Fruit fly (Drosophila melanogaster) whole organism, embryonic: ENCODE data around the gene Sym.

ENCODE experiments used
- Bteb2 ChIP-seq: fragments of 200-800 bp; sonication (Bioruptor generic); optimal IDR thresholded peaks from 2 replicates; lab custom pipeline; 2016; ENCODE audit warnings: missing biosample characterization, missing genetic modification characterization
- CG10147 ChIP-seq: fragments of 200-800 bp; sonication (Bioruptor generic); optimal IDR thresholded peaks from 2 replicates; lab custom pipeline; 2019; ENCODE audit warnings: missing biosample characterization, mild to moderate bottlenecking, missing genetic modification characterization, moderate library complexity
- CG11696 ChIP-seq: fragments of 200-800 bp; sonication (Bioruptor generic); IDR thresholded peaks from 2 replicates; pipeline ENCODE4 v1.3.6; 2022; ENCODE audit warnings: missing biosample characterization, missing genetic modification characterization
- CG12071 ChIP-seq: fragments of 200-800 bp; sonication (Bioruptor generic); optimal IDR thresholded peaks from 3 replicates; lab custom pipeline; 2018; ENCODE audit warnings: missing biosample characterization, mild to moderate bottlenecking, missing genetic modification characterization
- CG13123 ChIP-seq: fragments of 200-800 bp; sonication (Bioruptor generic); optimal IDR thresholded peaks from 2 replicates; lab custom pipeline; 2016; ENCODE audit warnings: missing biosample characterization, missing genetic modification characterization
- CG15601 ChIP-seq: fragments of 200-800 bp; sonication (Bioruptor generic); optimal IDR thresholded peaks from 3 replicates; lab custom pipeline; 2019; ENCODE audit warnings: missing biosample characterization, mild to moderate bottlenecking, missing genetic modification characterization, moderate library complexity
- CG16863 ChIP-seq: fragments of 200-800 bp; sonication (Bioruptor generic); optimal IDR thresholded peaks from 3 replicates; lab custom pipeline; 2016; ENCODE audit warnings: missing biosample characterization, missing genetic modification characterization
- CG17568 ChIP-seq: fragments of 200-800 bp; sonication (Bioruptor generic); optimal IDR thresholded peaks from 2 replicates; lab custom pipeline; 2018; ENCODE audit warnings: missing biosample characterization, mild to moderate bottlenecking, missing genetic modification characterization, moderate library complexity
- CG30431 ChIP-seq: fragments of 200-800 bp; sonication (Bioruptor generic); optimal IDR thresholded peaks from 2 replicates; lab custom pipeline; 2017; ENCODE audit warnings: missing biosample characterization, missing genetic modification characterization
- CG7271 ChIP-seq: fragments of 200-800 bp; sonication (Bioruptor generic); optimal IDR thresholded peaks from 2 replicates; lab custom pipeline; 2018; ENCODE audit warnings: missing biosample characterization, mild to moderate bottlenecking, missing genetic modification characterization, moderate library complexity
- CG7745 ChIP-seq: fragments of 200-800 bp; sonication (Bioruptor generic); optimal IDR thresholded peaks from 2 replicates; lab custom pipeline; 2018; ENCODE audit warnings: missing biosample characterization, mild to moderate bottlenecking, missing genetic modification characterization, moderate library complexity
- CG8765 ChIP-seq: fragments of 200-800 bp; sonication (Bioruptor generic); IDR thresholded peaks from 2 replicates; pipeline ENCODE4 v1.3.6; 2022; ENCODE audit warnings: missing biosample characterization, missing genetic modification characterization
- Camta ChIP-seq: fragments of 200-800 bp; sonication (Bioruptor generic); optimal IDR thresholded peaks from 2 replicates; lab custom pipeline; 2016; ENCODE audit warnings: missing biosample characterization, missing genetic modification characterization
- CoRest ChIP-seq: fragments of 200-800 bp; sonication (Bioruptor generic); optimal IDR thresholded peaks from 3 replicates; lab custom pipeline; 2018; ENCODE audit warnings: missing biosample characterization, mild to moderate bottlenecking, missing genetic modification characterization, moderate library complexity
- Dll ChIP-seq: fragments of 200-800 bp; sonication (Bioruptor generic); IDR thresholded peaks from 4 replicates; pipeline ENCODE4 v1.3.6; 2022; ENCODE audit warnings: missing biosample characterization, missing genetic modification characterization; ENCODE audit not compliant: partially characterized antibody
- Fer1 ChIP-seq: fragments of 200-800 bp; sonication (Bioruptor generic); optimal IDR thresholded peaks from 2 replicates; lab custom pipeline; 2017; ENCODE audit warnings: missing biosample characterization, mild to moderate bottlenecking, missing genetic modification characterization
- Gug ChIP-seq: fragments of 200-800 bp; sonication (Bioruptor generic); IDR thresholded peaks from 4 replicates; pipeline ENCODE4 v1.3.6; 2022; ENCODE audit warnings: missing biosample characterization, missing genetic modification characterization
- HLH54F ChIP-seq: fragments of 200-800 bp; sonication (Bioruptor generic); optimal IDR thresholded peaks from 3 replicates; lab custom pipeline; 2016; ENCODE audit warnings: missing biosample characterization, missing genetic modification characterization
- HmgZ ChIP-seq: fragments of 200-800 bp; sonication (Bioruptor generic); optimal IDR thresholded peaks from 2 replicates; lab custom pipeline; 2018; ENCODE audit warnings: missing biosample characterization, mild to moderate bottlenecking, missing genetic modification characterization
- Hr51 ChIP-seq, 2 experiments: fragments of 200-800 bp; sonication (Bioruptor generic); optimal IDR thresholded peaks; 2 replicates in 1 of 2; 3 replicates in 1 of 2; lab custom pipeline; 2016 to 2018; ENCODE audit warnings: missing biosample characterization in 2 of 2, missing genetic modification characterization in 2 of 2, mild to moderate bottlenecking in 1 of 2, moderate library complexity in 1 of 2
- MBD-R2 ChIP-seq: fragments of 200-800 bp; sonication (Bioruptor generic); IDR thresholded peaks from 2 replicates; pipeline ENCODE4 v1.3.6; 2022; ENCODE audit warnings: missing biosample characterization, missing genetic modification characterization
- NC2β ChIP-seq: fragments of 200-800 bp; sonication (Bioruptor generic); optimal IDR thresholded peaks from 2 replicates; lab custom pipeline; 2016; ENCODE audit warnings: missing biosample characterization, missing genetic modification characterization
- Neu2 ChIP-seq: fragments of 200-800 bp; sonication (Bioruptor generic); optimal IDR thresholded peaks from 3 replicates; lab custom pipeline; 2016; ENCODE audit warnings: missing biosample characterization, missing genetic modification characterization, borderline replicate concordance
- Oli ChIP-seq: fragments of 200-800 bp; sonication (Bioruptor generic); optimal IDR thresholded peaks from 2 replicates; lab custom pipeline; 2018; ENCODE audit warnings: missing biosample characterization, mild to moderate bottlenecking, missing genetic modification characterization, moderate library complexity
- Six4 ChIP-seq: fragments of 200-800 bp; sonication (Bioruptor generic); optimal IDR thresholded peaks from 2 replicates; lab custom pipeline; 2016; ENCODE audit warnings: missing biosample characterization, missing genetic modification characterization
- Spps ChIP-seq: fragments of 200-800 bp; sonication (Bioruptor generic); optimal IDR thresholded peaks from 2 replicates; lab custom pipeline; 2018; ENCODE audit warnings: missing biosample characterization, mild to moderate bottlenecking, missing genetic modification characterization
- Stat92E ChIP-seq, 3 experiments: fragments of >200 bp in 2 of 3; fragments of 200-800 bp in 1 of 3; sonication (Bioruptor generic) in 1 of 3; optimal IDR thresholded peaks; 2 replicates each; lab custom pipeline; 2017 to 2019; ENCODE audit warnings: missing biosample characterization in 3 of 3, missing genetic modification characterization in 3 of 3, mild to moderate bottlenecking in 1 of 3, moderate library complexity in 1 of 3
- Xrp1 ChIP-seq: fragments of 200-800 bp; sonication (Bioruptor generic); IDR thresholded peaks from 2 replicates; pipeline ENCODE4 v1.3.6; 2022; ENCODE audit warnings: missing biosample characterization, missing genetic modification characterization
- ab ChIP-seq: fragments of 200-800 bp; sonication (Bioruptor generic); optimal IDR thresholded peaks from 2 replicates; lab custom pipeline; 2016; ENCODE audit warnings: missing biosample characterization, missing genetic modification characterization
- al ChIP-seq: fragments of 200-800 bp; sonication (Bioruptor generic); IDR thresholded peaks from 2 replicates; pipeline ENCODE4 v1.3.6; 2022; ENCODE audit warnings: missing biosample characterization, missing genetic modification characterization
- bigmax ChIP-seq: fragments of 200-800 bp; sonication (Bioruptor generic); optimal IDR thresholded peaks from 2 replicates; lab custom pipeline; 2018; ENCODE audit warnings: missing biosample characterization, mild to moderate bottlenecking, missing genetic modification characterization
- danr ChIP-seq: fragments of 200-800 bp; sonication (Bioruptor generic); IDR thresholded peaks from 2 replicates; pipeline ENCODE4 v1.3.6; 2022; ENCODE audit warnings: missing biosample characterization, missing genetic modification characterization
- eyg ChIP-seq: fragments of 200-800 bp; sonication (Bioruptor generic); optimal IDR thresholded peaks from 3 replicates; lab custom pipeline; 2016; ENCODE audit warnings: missing biosample characterization, missing genetic modification characterization
- inv ChIP-seq: fragments of 200-800 bp; sonication (Bioruptor generic); IDR thresholded peaks from 2 replicates; pipeline ENCODE4 v1.3.6; 2022; ENCODE audit warnings: missing biosample characterization, missing genetic modification characterization; ENCODE audit not compliant: partially characterized antibody
- jing ChIP-seq: fragments of 200-800 bp; sonication (Bioruptor generic); optimal IDR thresholded peaks from 2 replicates; lab custom pipeline; 2018; ENCODE audit warnings: missing biosample characterization, mild to moderate bottlenecking, missing genetic modification characterization
- lov ChIP-seq, 2 experiments: fragments of 200-800 bp in 1 of 2; fragments of >200 bp in 1 of 2; sonication (Bioruptor generic) in 1 of 2; IDR thresholded peaks in 1 of 2; optimal IDR thresholded peaks in 1 of 2; 2 replicates in 1 of 2; 3 replicates in 1 of 2; pipeline versions ENCODE4 v1.3.6 to Lab custom; 2017 to 2022; ENCODE audit warnings: missing biosample characterization in 1 of 2, missing genetic modification characterization in 1 of 2
- maf-S ChIP-seq: fragments of 200-800 bp; sonication (Bioruptor generic); optimal IDR thresholded peaks from 2 replicates; lab custom pipeline; 2016; ENCODE audit warnings: missing biosample characterization, missing genetic modification characterization
- mld ChIP-seq: fragments of 200-800 bp; sonication (Bioruptor generic); IDR thresholded peaks from 3 replicates; pipeline ENCODE4 v1.3.6; 2022; ENCODE audit warnings: missing biosample characterization, missing genetic modification characterization; ENCODE audit not compliant: partially characterized antibody
- pnt ChIP-seq: fragments of 200-800 bp; sonication (Bioruptor generic); optimal IDR thresholded peaks from 3 replicates; lab custom pipeline; 2016; ENCODE audit warnings: missing biosample characterization, missing genetic modification characterization
- sens ChIP-seq: fragments of 200-800 bp; sonication (Bioruptor generic); peaks from one replicate; lab custom pipeline; 2016; ENCODE audit warnings: missing biosample characterization, missing genetic modification characterization
- sisA ChIP-seq: fragments of 200-800 bp; sonication (Bioruptor generic); IDR thresholded peaks from 2 replicates; pipeline ENCODE4 v1.3.6; 2022; ENCODE audit warnings: missing biosample characterization, missing genetic modification characterization
- sqz ChIP-seq: fragments of 200-800 bp; sonication (Bioruptor generic); optimal IDR thresholded peaks from 3 replicates; lab custom pipeline; 2018; ENCODE audit warnings: missing biosample characterization, mild to moderate bottlenecking, missing genetic modification characterization
- stwl ChIP-seq: fragments of 200-800 bp; sonication (Bioruptor generic); optimal IDR thresholded peaks from 3 replicates; lab custom pipeline; 2018; ENCODE audit warnings: missing biosample characterization, mild to moderate bottlenecking, missing genetic modification characterization, moderate library complexity
- sug ChIP-seq: fragments of 200-800 bp; optimal IDR thresholded peaks from 2 replicates; lab custom pipeline; 2019; ENCODE audit warnings: missing biosample characterization, mild to moderate bottlenecking, missing genetic modification characterization, moderate library complexity
- ttk ChIP-seq: fragments of 200-800 bp; sonication (Bioruptor generic); IDR thresholded peaks from 2 replicates; pipeline ENCODE4 v2.1.2; 2022; ENCODE audit warnings: missing biosample characterization, missing genetic modification characterization
- vvl ChIP-seq: fragments of 200-800 bp; sonication (Bioruptor generic); IDR thresholded peaks from 2 replicates; pipeline ENCODE4 v1.3.6; 2022; ENCODE audit warnings: missing biosample characterization, missing genetic modification characterization
- wor ChIP-seq: fragments of 200-800 bp; sonication (Bioruptor generic); IDR thresholded peaks from 2 replicates; pipeline ENCODE4 v1.3.6; 2022; ENCODE audit warnings: missing biosample characterization, missing genetic modification characterization

Sym gene

DNA sequence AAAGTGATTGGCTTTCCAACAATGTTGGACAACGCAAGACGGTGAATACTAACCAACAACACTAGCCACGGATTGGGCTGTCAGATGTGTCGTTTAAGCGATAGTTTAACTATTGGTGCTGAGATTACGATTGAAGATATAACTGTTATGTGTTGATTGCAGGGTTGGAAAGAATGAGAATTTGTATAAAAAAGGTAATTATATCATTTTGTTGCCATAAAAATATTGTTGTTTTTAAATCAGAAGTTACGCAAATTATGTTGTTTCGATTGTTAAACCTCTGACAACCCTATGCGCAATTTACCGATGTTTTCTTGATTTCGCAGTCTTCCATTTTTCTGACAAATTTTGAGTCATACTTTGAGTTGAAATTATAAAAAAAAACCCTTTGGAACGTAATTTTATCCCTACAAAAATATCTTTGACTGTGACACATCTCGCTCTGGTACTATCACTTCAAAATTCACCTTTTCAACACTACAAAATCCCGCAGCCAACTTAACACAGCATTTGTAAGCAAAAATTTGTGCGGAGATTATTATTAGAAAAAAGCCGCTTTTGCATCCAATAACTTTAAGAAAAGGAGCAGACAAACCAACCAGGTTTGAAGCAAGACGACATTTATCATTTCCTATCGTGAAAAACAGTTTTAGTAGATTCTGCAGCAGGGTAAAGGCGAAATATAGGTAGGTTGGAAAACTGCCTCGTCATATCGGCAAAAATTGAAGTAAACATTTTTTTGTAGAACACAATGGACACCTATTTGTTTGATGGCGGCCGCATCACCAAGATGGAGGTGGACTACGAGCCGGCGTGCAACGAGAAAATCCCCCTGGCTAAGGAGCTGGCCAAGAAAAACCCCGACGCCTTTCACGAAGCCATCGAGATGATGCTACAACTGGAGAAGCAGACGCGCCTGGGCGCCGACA, 47.0 kb upstream of the Sym start, which contains the start of the genes Hat1 and Rpn5 (continued):
- peak; percentile 70 for TF ChIP-seq sug (tag; lab: Kevin White, UChicago)
- TF ChIP-seq eyg = peak; percentile 72
- TF ChIP-seq mld (GFP tag; lab: Robert Waterston, UW) = peak; percentile 48; the same call in 1 of the 3 replicates
- TF ChIP-seq pnt = peak; percentile 88
- peak; percentile 82 for TF ChIP-seq stwl
- no peak for TF ChIP-seq CG7745 (tag; lab: Kevin White, UChicago)
- no peak for TF ChIP-seq CG11696 (GFP tag; lab: Robert Waterston, UW)
- TF ChIP-seq CG8765 (GFP tag; lab: Robert Waterston, UW) = 0 out of 2 replicates have a peak, but pooled peaks have one; percentile 33
- peak; percentile 78 for TF ChIP-seq sisA
- TF ChIP-seq CG7271 = no peak
- peak; percentile 24 for TF ChIP-seq Spps (tag; lab: Kevin White, UChicago)
- TF ChIP-seq CG10147 (GFP tag; lab: Kevin White, UChicago) = peak; percentile 78
- TF ChIP-seq Dll = peak; percentile 87
- TF ChIP-seq Oli (tag; lab: Kevin White, UChicago) = peak; percentile 75
- no peak for TF ChIP-seq CG12071
- peak; percentile 61; the same call in 3 of the 4 replicates for TF ChIP-seq Gug (GFP tag; lab: Robert Waterston, UW)
- peak; percentile 86 for TF ChIP-seq CoRest (tag; lab: Kevin White, UChicago)
- peak; percentile 67 for TF ChIP-seq CG30431 (GFP tag; lab: Kevin White, UChicago)
- peak; percentile 54; the same call in 1 of the 2 replicates for TF ChIP-seq ttk (GFP tag; lab: Robert Waterston, UW)
- TF ChIP-seq HLH54F (GFP tag; lab: Kevin White, UChicago) = peak; percentile 94
- TF ChIP-seq Six4 (GFP tag; lab: Kevin White, UChicago) = peak; percentile 74
- TF ChIP-seq Bteb2 (GFP tag; lab: Kevin White, UChicago) = peak; percentile 84
- TF ChIP-seq HmgZ = peak; percentile 83
- peak; percentile 68 for TF ChIP-seq CG13123
- peak; percentile 53 for TF ChIP-seq CG15601 (tag; lab: Kevin White, UChicago)
- TF ChIP-seq NC2β (GFP tag; lab: Kevin White, UChicago) = peak; percentile 79
- TF ChIP-seq bigmax = no peak
- peak; percentile 75 for TF ChIP-seq inv (GFP tag; lab: Robert Waterston, UW)
- peak; percentile 59; the same call in 1 of the 2 replicates for TF ChIP-seq vvl (GFP tag; lab: Robert Waterston, UW)
- TF ChIP-seq Hr51 (GFP tag; optimal IDR thresholded peaks at IDR 0.05; lab: Kevin White, UChicago) = peak; percentile 66 to 76
- peak; percentile 98 for TF ChIP-seq sens
- TF ChIP-seq Fer1 = peak; percentile 52
- TF ChIP-seq wor = peak; percentile 58; the same call in 1 of the 2 replicates
- TF ChIP-seq jing (GFP tag; lab: Kevin White, UChicago) = peak; percentile 65
- peak; percentile 92 for TF ChIP-seq CG16863 (GFP tag; lab: Kevin White, UChicago)
- no peak for TF ChIP-seq sqz (GFP tag; lab: Kevin White, UChicago)
- peak; percentile 88 for TF ChIP-seq maf-S (GFP tag; lab: Kevin White, UChicago)
- no peak for TF ChIP-seq lov (optimal IDR thresholded peaks at IDR 0.05; lab: Kevin White, UChicago)
- TF ChIP-seq lov (GFP tag; IDR thresholded peaks at IDR 0.05; lab: Robert Waterston, UW) = no peak
- TF ChIP-seq MBD-R2 (GFP tag; lab: Robert Waterston, UW) = peak; percentile 85
- TF ChIP-seq Stat92E (GFP tag; optimal IDR thresholded peaks at IDR 0.05; lab: Kevin White, UChicago) = peak in 1 of 3 experiments; percentile 25
- TF ChIP-seq CG17568 (GFP tag; lab: Kevin White, UChicago) = no peak
- peak; percentile 74 for TF ChIP-seq Neu2 (GFP tag; lab: Kevin White, UChicago)
- TF ChIP-seq Camta (GFP tag; lab: Kevin White, UChicago) = peak; percentile 90
- peak; percentile 60; the same call in 1 of the 2 replicates for TF ChIP-seq danr (GFP tag; lab: Robert Waterston, UW)
- TF ChIP-seq ab = peak; percentile 82
- TF ChIP-seq al (GFP tag; lab: Robert Waterston, UW) = peak; percentile 60; the same call in 1 of the 2 replicates
- TF ChIP-seq Xrp1 (GFP tag; lab: Robert Waterston, UW) = peak; percentile 70; the same call in 1 of the 2 replicates
